Worm (Caenorhabditis elegans) whole organism, L1 larva: Measurements from ENCODE around the gene F56D2.8.

Source experiments
- C16A3.4 ChIP-seq: fragments of 150-350 bp; optimal IDR thresholded peaks from 2 replicates; lab custom pipeline; 2014; ENCODE audit warnings: missing biosample characterization, missing genetic modification characterization
- C34B4.2 ChIP-seq: sonication (generic microtip); optimal IDR thresholded peaks from 2 replicates; lab custom pipeline; 2017; ENCODE audit warnings: mild to moderate bottlenecking, missing genetic modification characterization, missing compliant biosample characterization
- aha-1 ChIP-seq: fragments of 150-350 bp; optimal IDR thresholded peaks from 2 replicates; lab custom pipeline; 2014; ENCODE audit warnings: missing biosample characterization, missing genetic modification characterization
- ama-1 ChIP-seq: fragments of 150-350 bp; optimal IDR thresholded peaks from 2 replicates; lab custom pipeline; 2014
- blmp-1 ChIP-seq: fragments of 150-350 bp; optimal IDR thresholded peaks from 2 replicates; lab custom pipeline; 2014; ENCODE audit warnings: missing biosample characterization, missing genetic modification characterization
- ceh-63 ChIP-seq: fragments of 200-800 bp; sonication (Bioruptor generic); optimal IDR thresholded peaks from 2 replicates; lab custom pipeline; 2018; ENCODE audit warnings: mild to moderate bottlenecking, missing genetic modification characterization, missing compliant biosample characterization
- ceh-8 ChIP-seq: fragments of 200-800 bp; sonication (Bioruptor generic); optimal IDR thresholded peaks from 2 replicates; lab custom pipeline; 2018; ENCODE audit warnings: mild to moderate bottlenecking, missing genetic modification characterization, moderate library complexity, missing compliant biosample characterization
- ceh-90 ChIP-seq: sonication (generic microtip); optimal IDR thresholded peaks from 2 replicates; lab custom pipeline; 2016; ENCODE audit warnings: missing genetic modification characterization, missing compliant biosample characterization
- dsc-1 ChIP-seq: sonication (generic microtip); optimal IDR thresholded peaks from 2 replicates; lab custom pipeline; 2016; ENCODE audit warnings: mild to moderate bottlenecking, missing genetic modification characterization, missing compliant biosample characterization
- efl-1 ChIP-seq, 4 experiments: fragments of 150-350 bp; optimal IDR thresholded peaks in 3 of 4; peaks in 1 of 4; 1 replicate in 1 of 4; 2 replicates in 3 of 4; lab custom pipeline; 2014; ENCODE audit warnings: missing biosample characterization in 2 of 4, missing genetic modification characterization in 2 of 4, missing genetic modification reagents in 2 of 4
- efl-3 ChIP-seq: fragments of 200-800 bp; sonication (Bioruptor generic); optimal IDR thresholded peaks from 2 replicates; lab custom pipeline; 2018; ENCODE audit warnings: mild to moderate bottlenecking, missing genetic modification characterization, missing compliant biosample characterization
- egl-13 ChIP-seq: sonication (generic microtip); optimal IDR thresholded peaks from 2 replicates; lab custom pipeline; 2016; ENCODE audit warnings: missing genotype, missing genetic modification reagents, missing genetic modification characterization, missing compliant biosample characterization
- egl-27 ChIP-seq, 2 experiments: fragments of 150-350 bp in 1 of 2; sonication (generic microtip); optimal IDR thresholded peaks; 3 replicates each; lab custom pipeline; 2017 to 2018; ENCODE audit warnings: missing biosample characterization in 2 of 2, missing genetic modification characterization in 2 of 2, missing genetic modification reagents in 2 of 2
- elt-2 ChIP-seq: sonication (generic microtip); optimal IDR thresholded peaks from 2 replicates; lab custom pipeline; 2016; ENCODE audit warnings: missing genetic modification characterization, mild to moderate bottlenecking, inconsistent platforms, missing compliant biosample characterization, missing genetic modification reagents
- elt-3 ChIP-seq, 6 experiments: fragments of 150-350 bp in 1 of 6; sonication (generic microtip); optimal IDR thresholded peaks; 2 replicates each; lab custom pipeline; 2017 to 2018; ENCODE audit warnings: missing biosample characterization in 6 of 6, missing genetic modification characterization in 6 of 6, inconsistent platforms in 1 of 6
- ets-5 ChIP-seq: fragments of 200-800 bp; sonication (Bioruptor generic); IDR thresholded peaks from 2 replicates; pipeline ENCODE4 v1.3.6; 2022; ENCODE audit warnings: missing genetic modification characterization, missing compliant biosample characterization
- fkh-10 ChIP-seq: sonication (generic microtip); optimal IDR thresholded peaks from 2 replicates; lab custom pipeline; 2017; ENCODE audit warnings: missing biosample characterization, missing genetic modification reagents, missing genetic modification characterization
- fos-1 ChIP-seq: fragments of 150-350 bp; optimal IDR thresholded peaks from 2 replicates; lab custom pipeline; 2014; ENCODE audit warnings: missing biosample characterization, missing genetic modification characterization
- grh-1 ChIP-seq: fragments of 200-800 bp; sonication (Bioruptor generic); IDR thresholded peaks from 2 replicates; pipeline ENCODE4 v1.3.6; 2022; ENCODE audit warnings: missing genetic modification reagents, missing genetic modification characterization, missing compliant biosample characterization
- hlh-17 ChIP-seq: fragments of 200-800 bp; sonication (Bioruptor generic); optimal IDR thresholded peaks from 2 replicates; lab custom pipeline; 2018; ENCODE audit warnings: missing genetic modification characterization, mild to moderate bottlenecking, missing compliant biosample characterization, moderate library complexity, borderline replicate concordance
- hpl-2 ChIP-seq: fragments of 150-350 bp; optimal IDR thresholded peaks from 2 replicates; lab custom pipeline; 2014; ENCODE audit warnings: missing biosample characterization, missing genetic modification reagents, missing genetic modification characterization
- irx-1 ChIP-seq: sonication (generic microtip); optimal IDR thresholded peaks from 2 replicates; lab custom pipeline; 2016; ENCODE audit warnings: missing genetic modification characterization, missing compliant biosample characterization
- lin-13 ChIP-seq: fragments of 150-350 bp; optimal IDR thresholded peaks from 2 replicates; lab custom pipeline; 2014; ENCODE audit warnings: missing biosample characterization, missing genetic modification reagents, missing genetic modification characterization
- lin-14 ChIP-seq: fragments of 200-800 bp; sonication (Bioruptor generic); optimal IDR thresholded peaks from 2 replicates; lab custom pipeline; 2018; ENCODE audit warnings: mild to moderate bottlenecking, missing genetic modification characterization, moderate library complexity, missing compliant biosample characterization
- lin-15B ChIP-seq: fragments of 150-350 bp; sonication (generic microtip); optimal IDR thresholded peaks from 3 replicates; lab custom pipeline; 2014; ENCODE audit warnings: missing biosample characterization, missing genetic modification characterization
- lin-35 ChIP-seq, 2 experiments: fragments of 150-350 bp; optimal IDR thresholded peaks; 2 replicates each; lab custom pipeline; 2014; ENCODE audit warnings: missing biosample characterization in 2 of 2, missing genetic modification characterization in 2 of 2, missing genetic modification reagents in 2 of 2
- mab-9 ChIP-seq: fragments of 200-800 bp; sonication (Bioruptor generic); IDR thresholded peaks from 2 replicates; pipeline ENCODE4 v1.3.6; 2022; ENCODE audit warnings: missing genetic modification reagents, missing genetic modification characterization, missing compliant biosample characterization
- mdl-1 ChIP-seq, 2 experiments: fragments of 150-350 bp; optimal IDR thresholded peaks; 2 replicates each; lab custom pipeline; 2014 to 2017; ENCODE audit warnings: missing biosample characterization in 2 of 2, missing genetic modification characterization in 2 of 2, inconsistent platforms in 1 of 2
- mef-2 ChIP-seq: fragments of 150-350 bp; optimal IDR thresholded peaks from 2 replicates; lab custom pipeline; 2014; ENCODE audit warnings: missing biosample characterization, missing genetic modification characterization
- mep-1 ChIP-seq: fragments of 150-350 bp; optimal IDR thresholded peaks from 2 replicates; lab custom pipeline; 2014; ENCODE audit warnings: missing biosample characterization, missing genetic modification characterization
- nhr-12 ChIP-seq: sonication (generic microtip); optimal IDR thresholded peaks from 2 replicates; lab custom pipeline; 2017; ENCODE audit warnings: missing biosample characterization, missing genetic modification characterization
- nhr-20 ChIP-seq: sonication (generic microtip); optimal IDR thresholded peaks from 2 replicates; lab custom pipeline; 2016; ENCODE audit warnings: mild to moderate bottlenecking, missing genetic modification characterization, missing compliant biosample characterization
- nhr-47 ChIP-seq: sonication (generic microtip); optimal IDR thresholded peaks from 2 replicates; lab custom pipeline; 2016; ENCODE audit warnings: mild to moderate bottlenecking, missing genetic modification characterization, moderate library complexity, missing compliant biosample characterization
- nhr-71 ChIP-seq: sonication (generic microtip); optimal IDR thresholded peaks from 2 replicates; lab custom pipeline; 2016; ENCODE audit warnings: mild to moderate bottlenecking, missing genetic modification characterization, moderate library complexity, missing compliant biosample characterization
- nhr-76 ChIP-seq: sonication (generic microtip); optimal IDR thresholded peaks from 2 replicates; lab custom pipeline; 2017; ENCODE audit warnings: missing biosample characterization, missing genetic modification characterization
- nhr-77 ChIP-seq: fragments of 150-350 bp; optimal IDR thresholded peaks from 2 replicates; lab custom pipeline; 2014; ENCODE audit warnings: missing biosample characterization, missing genetic modification characterization
- nhr-85 ChIP-seq: sonication (generic microtip); peaks from one replicate; lab custom pipeline; 2016; ENCODE audit warnings: missing genetic modification characterization, inconsistent platforms, missing compliant biosample characterization
- nhr-90 ChIP-seq: sonication (generic microtip); optimal IDR thresholded peaks from 2 replicates; lab custom pipeline; 2016; ENCODE audit warnings: mild to moderate bottlenecking, missing genetic modification characterization, missing compliant biosample characterization; ENCODE audit not compliant: poor library complexity
- pag-3 ChIP-seq: sonication (generic microtip); optimal IDR thresholded peaks from 2 replicates; lab custom pipeline; 2017; ENCODE audit warnings: missing genetic modification characterization, mild to moderate bottlenecking, missing compliant biosample characterization, antibody characterized with exemption, borderline replicate concordance; ENCODE audit not compliant: insufficient read depth
- pax-3 ChIP-seq: fragments of 200-800 bp; sonication (Bioruptor generic); optimal IDR thresholded peaks from 2 replicates; lab custom pipeline; 2018; ENCODE audit warnings: mild to moderate bottlenecking, missing genetic modification characterization, moderate library complexity, missing compliant biosample characterization
- rnt-1 ChIP-seq: sonication (generic microtip); optimal IDR thresholded peaks from 2 replicates; lab custom pipeline; 2016; ENCODE audit warnings: mild to moderate bottlenecking, missing genetic modification characterization, moderate library complexity, missing compliant biosample characterization
- skn-1 ChIP-seq: fragments of 150-350 bp; optimal IDR thresholded peaks from 2 replicates; lab custom pipeline; 2014; ENCODE audit warnings: missing biosample characterization, missing genetic modification characterization
- snu-23 ChIP-seq: sonication (generic microtip); optimal IDR thresholded peaks from 2 replicates; lab custom pipeline; 2016; ENCODE audit warnings: missing genetic modification characterization, missing compliant biosample characterization
- sptf-1 ChIP-seq: fragments of 150-350 bp; optimal IDR thresholded peaks from 2 replicates; lab custom pipeline; 2014; ENCODE audit warnings: missing biosample characterization, missing genetic modification characterization
- tbx-2 ChIP-seq: sonication (generic microtip); optimal IDR thresholded peaks from 2 replicates; lab custom pipeline; 2016; ENCODE audit warnings: missing genetic modification characterization, missing compliant biosample characterization
- unc-86 ChIP-seq: sonication (generic microtip); optimal IDR thresholded peaks from 2 replicates; lab custom pipeline; 2016; ENCODE audit warnings: missing genetic modification characterization, missing compliant biosample characterization

The F56D2.8 gene

DNA sequence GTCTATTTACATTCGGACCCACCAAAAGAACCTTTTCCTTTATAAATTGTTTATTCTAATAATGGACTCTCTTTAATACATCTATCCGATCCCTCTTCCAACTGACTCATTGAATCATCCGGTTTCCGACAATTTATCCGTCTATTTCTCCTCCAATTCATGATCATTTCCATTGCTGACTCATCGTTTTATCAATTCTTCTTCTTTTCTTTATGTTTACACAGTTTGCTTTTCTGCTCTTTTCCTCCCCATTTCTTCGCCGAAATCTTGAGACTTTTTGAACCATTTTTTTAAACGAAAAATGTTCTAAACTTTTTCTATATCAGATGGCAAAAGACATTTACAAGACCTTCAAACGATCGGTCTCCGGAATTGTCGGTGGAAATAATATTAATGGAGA is 12.8 kb upstream of the F56D2.8 start, which contains the start of gene ced-6:
Gene ced-6 (plus strand): TSS at position 327 of the 400 bp plus-strand sequence.
- TF ChIP-seq blmp-1 (tag; lab: Kevin White, UChicago) (no peak), efl-1 (optimal IDR thresholded peaks at IDR 0.05; lab: Kevin White, UChicago) (no peak), efl-1 (GFP tag; optimal IDR thresholded peaks at IDR 0.05 in 1 of 2; lab: Kevin White, UChicago) (peak in 1 of 2 experiments; percentile 72)

DNA sequence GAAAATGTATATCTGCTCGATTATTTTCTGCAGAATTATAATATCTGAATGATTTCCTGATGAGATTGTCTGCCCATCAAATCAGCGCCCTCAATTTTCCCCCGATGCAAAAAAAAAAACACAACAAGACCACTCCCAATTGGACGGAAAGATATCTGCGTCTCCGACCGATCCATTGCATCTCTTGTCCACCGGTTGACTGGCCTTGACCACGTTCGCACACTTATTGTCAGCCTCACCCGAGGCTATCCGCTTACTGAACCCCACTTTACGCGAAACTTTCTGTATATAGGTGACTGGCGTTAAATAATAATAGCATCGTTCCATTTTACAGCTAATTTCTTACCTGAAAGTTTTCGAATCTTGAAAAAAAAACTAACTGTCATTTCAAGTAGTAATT is 11.7 kb upstream of the F56D2.8 start:
- peak in 1 of 2 experiments; percentile 25 for TF ChIP-seq lin-35 (GFP tag; optimal IDR thresholded peaks at IDR 0.05; lab: Kevin White, UChicago)
- peak; percentile 59 for TF ChIP-seq lin-14 (GFP tag; lab: Kevin White, UChicago)
- TF ChIP-seq mep-1 (tag; lab: Kevin White, UChicago) = peak; percentile 53
- TF ChIP-seq C34B4.2 (tag; lab: Kevin White, UChicago) = no peak
- peak; percentile 71 for TF ChIP-seq nhr-85 (tag; lab: Kevin White, UChicago)
- peak; percentile 23 for TF ChIP-seq nhr-90 (tag; lab: Kevin White, UChicago)
- TF ChIP-seq blmp-1 (tag; lab: Kevin White, UChicago) = peak; percentile 52
- TF ChIP-seq ama-1 (lab: Kevin White, UChicago) = no peak
- peak; percentile 6 for TF ChIP-seq nhr-71 (tag; lab: Kevin White, UChicago)
- TF ChIP-seq nhr-20 = peak; percentile 36
- peak; percentile 50 for TF ChIP-seq snu-23
- TF ChIP-seq elt-3 (tag; optimal IDR thresholded peaks at IDR 0.05; lab: Kevin White, UChicago) = peak in 2 of 6 experiments; percentile 3 to 44
- TF ChIP-seq ceh-63 = no peak
- TF ChIP-seq rnt-1 (tag; lab: Kevin White, UChicago) = peak; percentile 12
- TF ChIP-seq, all 84 proteins: peak for 11

DNA sequence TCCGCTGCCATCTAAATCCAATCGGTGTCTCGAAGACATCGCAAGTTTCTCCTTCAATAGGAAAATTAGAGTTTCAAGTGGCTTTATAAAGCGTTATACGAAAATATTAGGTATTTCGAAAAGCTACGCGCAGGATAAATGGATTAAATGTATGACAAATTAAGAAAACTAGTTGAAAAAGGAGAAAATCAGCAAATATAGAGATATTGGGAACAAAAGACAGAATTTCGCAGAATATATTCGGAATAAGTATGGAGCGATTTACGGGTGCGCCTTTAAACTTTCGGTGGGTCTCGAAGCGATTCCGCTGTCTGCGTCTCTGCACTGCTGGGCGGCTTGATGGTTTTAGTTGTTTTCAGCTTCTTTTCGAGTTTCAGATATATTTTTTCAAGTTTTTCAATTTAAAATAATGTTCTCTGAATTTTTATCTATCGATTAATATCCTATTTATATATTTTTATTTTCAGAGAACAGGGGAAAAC is 9.0 kb upstream of the F56D2.8 start, which contains the start of the genes ddx-15 and ucr-1:
Gene ddx-15 (minus strand): TSS at position 51 of the 482 bp plus-strand sequence.
Gene ucr-1 (plus strand): TSS at position 468 of the 482 bp plus-strand sequence.
- no peak for TF ChIP-seq hpl-2 (GFP tag; lab: Kevin White, UChicago)
- TF ChIP-seq efl-3 (GFP tag; lab: Kevin White, UChicago) = no peak
- TF ChIP-seq nhr-20 = peak; percentile 66
- TF ChIP-seq mab-9 = no peak
- no peak for TF ChIP-seq fkh-10 (GFP tag; lab: Kevin White, UChicago)
- TF ChIP-seq grh-1 = no peak; the same call in 1 of the 2 replicates
- peak; percentile 78 for TF ChIP-seq snu-23
- no peak for TF ChIP-seq pag-3 (tag; lab: Kevin White, UChicago)
- TF ChIP-seq C16A3.4 (tag; lab: Kevin White, UChicago) = peak; percentile 67
- no peak for TF ChIP-seq ama-1 (lab: Kevin White, UChicago)
- TF ChIP-seq mdl-1 (tag; optimal IDR thresholded peaks at IDR 0.05; lab: Kevin White, UChicago) = peak in 1 of 2 experiments; percentile 46
- no peak for TF ChIP-seq nhr-76 (tag; lab: Kevin White, UChicago)
- no peak for TF ChIP-seq hlh-17 (GFP tag; lab: Kevin White, UChicago)
- peak; percentile 55 for TF ChIP-seq tbx-2 (tag; lab: Kevin White, UChicago)
- TF ChIP-seq lin-15B (tag; lab: Kevin White, UChicago) = peak; percentile 61
- no peak for TF ChIP-seq mep-1 (tag; lab: Kevin White, UChicago)
- peak; percentile 73 for TF ChIP-seq rnt-1 (tag; lab: Kevin White, UChicago)
- peak; percentile 51 for TF ChIP-seq nhr-77
- TF ChIP-seq nhr-12 = no peak
- peak; percentile 83 for TF ChIP-seq nhr-71 (tag; lab: Kevin White, UChicago)
- TF ChIP-seq skn-1 (tag; lab: Kevin White, UChicago) = peak; percentile 39
- peak; percentile 43 for TF ChIP-seq fos-1 (tag; lab: Kevin White, UChicago)
- no peak for TF ChIP-seq aha-1
- no peak for TF ChIP-seq ets-5 (GFP tag; lab: Robert Waterston, UW)
- TF ChIP-seq irx-1 (tag; lab: Kevin White, UChicago) = peak; percentile 42
- TF ChIP-seq sptf-1 (tag; lab: Kevin White, UChicago) = no peak
- peak; percentile 2 for TF ChIP-seq elt-2
- peak; percentile 25 for TF ChIP-seq lin-13 (GFP tag; lab: Kevin White, UChicago)
- TF ChIP-seq ceh-63 = no peak
- no peak for TF ChIP-seq egl-27 (tag; optimal IDR thresholded peaks at IDR 0.05; lab: Kevin White, UChicago)
- peak; percentile 45 for TF ChIP-seq dsc-1 (tag; lab: Kevin White, UChicago)
- TF ChIP-seq ceh-90 = no peak
- TF ChIP-seq ceh-8 (GFP tag; lab: Kevin White, UChicago) = no peak
- peak; percentile 15 for TF ChIP-seq pax-3 (tag; lab: Kevin White, UChicago)
- no peak for TF ChIP-seq mef-2 (tag; lab: Kevin White, UChicago)
- peak; percentile 8 for TF ChIP-seq egl-13 (tag; lab: Kevin White, UChicago)
- peak; percentile 78 for TF ChIP-seq nhr-47
- peak; percentile 69 for TF ChIP-seq unc-86
- TF ChIP-seq lin-14 (GFP tag; lab: Kevin White, UChicago) = peak; percentile 75
